Fruit fly (Drosophila melanogaster) whole organism, wandering third instar larva: ENCODE data around the gene GstD8.

Experiments
- Abd-B ChIP-seq: fragments of >200 bp; optimal IDR thresholded peaks from 2 replicates; lab custom pipeline; 2017; ENCODE audit warnings: missing biosample characterization, missing genetic modification characterization
- Mio ChIP-seq: sonication (Bioruptor generic); optimal IDR thresholded peaks from 2 replicates; lab custom pipeline; 2016; ENCODE audit warnings: missing biosample characterization, missing genetic modification characterization
- OdsH ChIP-seq: fragments of 200-800 bp; sonication (Bioruptor generic); optimal IDR thresholded peaks from 2 replicates; lab custom pipeline; 2016; ENCODE audit warnings: missing biosample characterization, mild to moderate bottlenecking, missing genetic modification characterization
- Sp1 ChIP-seq: fragments of 200-800 bp; sonication (Bioruptor generic); optimal IDR thresholded peaks from 3 replicates; lab custom pipeline; 2019; ENCODE audit warnings: missing biosample characterization, mild to moderate bottlenecking, missing genetic modification characterization, moderate library complexity
- dl ChIP-seq, 2 experiments: fragments of 175-275, 200-275 bp in 1 of 2; fragments of 200-275 bp in 1 of 2; sonication (Bioruptor generic); optimal IDR thresholded peaks; lab custom pipeline; 2018; ENCODE audit warnings: mild to moderate bottlenecking in 2 of 2, missing biosample characterization in 2 of 2, missing genetic modification characterization in 2 of 2, moderate library complexity in 2 of 2; ENCODE audit not compliant: partially characterized antibody in 2 of 2, insufficient read depth in 1 of 2
- psq ChIP-seq: fragments of 200-800 bp; sonication (Bioruptor generic); optimal IDR thresholded peaks from 3 replicates; lab custom pipeline; 2017; ENCODE audit warnings: missing biosample characterization, mild to moderate bottlenecking, missing genetic modification characterization, moderate library complexity

DNA sequence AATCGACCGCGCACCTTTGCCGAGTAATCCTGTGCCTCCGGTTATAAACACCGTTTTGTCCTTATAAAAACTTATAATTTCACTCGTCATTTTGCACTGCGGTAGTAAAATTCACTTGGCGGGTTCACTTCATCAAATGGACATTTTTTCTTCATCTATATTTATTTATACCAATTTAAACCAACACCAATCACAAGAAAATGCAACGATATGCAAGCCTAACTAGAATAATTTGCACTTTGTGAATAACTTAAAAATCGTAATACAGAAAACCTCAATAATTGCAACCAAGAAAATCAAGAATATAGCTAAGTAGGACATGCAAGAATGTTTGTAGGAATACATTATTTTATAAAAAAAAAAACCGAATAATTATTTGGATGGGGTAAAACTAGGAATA lies 16.1 kb downstream of the GstD8 start, which contains the start of the genes CG10096 and CG10097:
- TF ChIP-seq Abd-B (GFP tag; lab: Kevin White, UChicago): no peak
- TF ChIP-seq Mio (GFP tag; lab: Kevin White, UChicago): no peak
- no peak for TF ChIP-seq psq (GFP tag; lab: Kevin White, UChicago)
- TF ChIP-seq Sp1 (GFP tag; lab: Kevin White, UChicago): no peak
- TF ChIP-seq dl (GFP tag; optimal IDR thresholded peaks at IDR 0.05; lab: Kevin White, UChicago; ENCODE audit: insufficient read depth in 1 of 2, partially characterized antibody in 2 of 2): no peak
- no peak for TF ChIP-seq OdsH
